Fruit fly (Drosophila melanogaster) whole organism, wandering third instar larva: ENCODE data around the gene CG33299.

Experiments
- CG9705 ChIP-seq: fragments of 200-800 bp; sonication (Bioruptor generic); optimal IDR thresholded peaks from 2 replicates; lab custom pipeline; 2018; ENCODE audit warnings: missing biosample characterization, mild to moderate bottlenecking, missing genetic modification characterization
- Dif ChIP-seq: fragments of 200-275, 200-300 bp; sonication (Bioruptor generic); optimal IDR thresholded peaks from 2 replicates; lab custom pipeline; 2018; ENCODE audit warnings: missing biosample characterization, missing genetic modification characterization; ENCODE audit not compliant: partially characterized antibody
- ey ChIP-seq: fragments of 200-800 bp; sonication (Bioruptor generic); optimal IDR thresholded peaks from 2 replicates; lab custom pipeline; 2016; ENCODE audit warnings: missing biosample characterization, missing genetic modification characterization
- foxo ChIP-seq, 2 experiments: fragments of 200-800 bp; sonication (Bioruptor generic); optimal IDR thresholded peaks; 2 replicates in 1 of 2; 3 replicates in 1 of 2; lab custom pipeline; 2016 to 2017; ENCODE audit warnings: missing biosample characterization in 2 of 2, missing genetic modification characterization in 2 of 2
- fru ChIP-seq: fragments of 200-800 bp; sonication (Bioruptor generic); optimal IDR thresholded peaks from 3 replicates; lab custom pipeline; 2016; ENCODE audit warnings: missing biosample characterization, mild to moderate bottlenecking, missing genetic modification characterization
- h ChIP-seq: fragments of 200-800 bp; sonication (Bioruptor generic); optimal IDR thresholded peaks from 3 replicates; lab custom pipeline; 2016; ENCODE audit warnings: missing biosample characterization, mild to moderate bottlenecking, missing genetic modification characterization
- lola ChIP-seq: fragments of >200 bp; optimal IDR thresholded peaks from 2 replicates; lab custom pipeline; 2017; ENCODE audit warnings: missing biosample characterization, missing genetic modification characterization
- pan ChIP-seq: fragments of >200 bp; optimal IDR thresholded peaks from 2 replicates; lab custom pipeline; 2017
- psq ChIP-seq: fragments of 200-800 bp; sonication (Bioruptor generic); optimal IDR thresholded peaks from 3 replicates; lab custom pipeline; 2017; ENCODE audit warnings: missing biosample characterization, mild to moderate bottlenecking, missing genetic modification characterization, moderate library complexity
- sv ChIP-seq: fragments of 200-800 bp; sonication (Bioruptor generic); optimal IDR thresholded peaks from 3 replicates; lab custom pipeline; 2016; ENCODE audit warnings: missing biosample characterization, missing genetic modification characterization
- usp ChIP-seq: fragments of >200 bp; optimal IDR thresholded peaks from 2 replicates; lab custom pipeline; 2017; ENCODE audit warnings: missing biosample characterization, missing genetic modification characterization

- TF ChIP-seq pan (no peak), lola (GFP tag; lab: Kevin White, UChicago) (no peak), Dif (GFP tag; lab: Kevin White, UChicago) (peak; percentile 46), h (GFP tag; lab: Kevin White, UChicago) (peak; percentile 1), fru (GFP tag; lab: Kevin White, UChicago) (peak; percentile 28), foxo (GFP tag; optimal IDR thresholded peaks at IDR 0.05; lab: Kevin White, UChicago) (no peak), usp (GFP tag; lab: Kevin White, UChicago) (no peak), CG9705 (no peak), psq (peak; percentile 10), sv (GFP tag; lab: Kevin White, UChicago) (no peak), ey (GFP tag; lab: Kevin White, UChicago) (no peak)
These were observed 49.5 kb downstream of the CG33299 start, which contains the start of gene CG31710 for dm6 chr2L:9705872-9706317.
